Worm (Caenorhabditis elegans): ENCODE data around the gene F38B6.6.

DNA sequence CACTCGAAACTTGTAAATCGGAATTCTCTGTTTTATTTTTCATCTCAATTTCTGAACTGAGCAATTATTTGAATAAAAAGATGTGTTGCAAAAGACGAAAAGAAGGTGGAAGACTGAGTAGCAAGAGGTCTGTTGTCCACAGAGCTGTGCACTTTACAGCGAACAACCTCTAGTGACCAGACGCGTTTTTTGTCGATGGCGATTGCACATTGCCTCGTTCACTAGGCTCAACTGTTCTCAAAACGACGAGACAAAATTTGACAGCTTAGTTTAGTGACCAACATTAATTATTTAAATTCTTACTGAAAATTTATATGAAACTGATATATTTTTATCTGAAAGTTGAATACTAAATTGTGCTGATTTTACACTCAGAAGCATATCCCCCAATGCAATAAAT lies 43.3 kb upstream of the F38B6.6 start, which contains the start of gene R03E9.2:
- TF ChIP-seq aly-2 (tag; optimal IDR thresholded peaks at IDR 0.05) (no peak), fkh-10 (GFP tag; optimal IDR thresholded peaks at IDR 0.05) (no peak), unc-62 (GFP tag; optimal IDR thresholded peaks at IDR 0.05 in 1 of 2) (no peak), unc-62 (tag; optimal IDR thresholded peaks at IDR 0.05) (no peak), jun-1 (tag; optimal IDR thresholded peaks at IDR 0.05) (no peak), saeg-2 (GFP tag; IDR thresholded peaks at IDR 0.05) (no peak), egl-43 (GFP tag; IDR thresholded peaks at IDR 0.05) (no peak), lin-15B (tag; optimal IDR thresholded peaks at IDR 0.05) (no peak), lin-38 (GFP tag; IDR thresholded peaks at IDR 0.05) (no peak)

All from whole organism, L4 larva.